Fruit fly (Drosophila melanogaster): ENCODE measurements around the gene p53.

The p53 gene

DNA sequence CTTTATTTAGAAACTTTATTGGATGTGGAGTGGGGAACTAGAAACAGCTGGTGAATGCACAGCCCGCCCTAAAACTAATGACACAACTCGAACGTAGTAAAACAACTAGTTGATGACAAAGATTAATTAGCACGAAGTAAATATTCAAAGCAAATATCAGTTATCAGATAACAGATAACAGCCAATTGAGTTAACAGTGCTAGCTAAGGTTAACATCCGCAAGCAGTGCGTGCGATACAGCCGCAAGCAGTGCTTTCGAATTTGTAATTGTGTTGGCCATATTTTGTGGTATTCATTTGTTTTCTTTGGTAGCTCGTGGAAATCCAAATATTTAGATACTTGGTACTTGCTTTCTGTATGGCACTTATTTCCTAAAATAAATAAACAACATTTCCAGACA, 40.4 kb downstream of the p53 start (continued):
- peak; percentile 4 for TF ChIP-seq MTF-1 (GFP tag; optimal IDR thresholded peaks at IDR 0.05; ENCODE audit: borderline replicate concordance)
- TF ChIP-seq schlank (tag; optimal IDR thresholded peaks at IDR 0.05), result peak; percentile 30
- TF ChIP-seq CG34422 (GFP tag; IDR thresholded peaks at IDR 0.05), result no peak
- no peak for TF ChIP-seq fru (optimal IDR thresholded peaks at IDR 0.05)
- peak; percentile 29 for TF ChIP-seq unpg (GFP tag; optimal IDR thresholded peaks at IDR 0.05)
- peak; percentile 3 for TF ChIP-seq CG13424 (tag; optimal IDR thresholded peaks at IDR 0.05)
- 0 out of 2 replicates have a peak, but pooled peaks have one; percentile 32 for TF ChIP-seq CG11696 (GFP tag; IDR thresholded peaks at IDR 0.05)
- peak in 1 of 2 experiments; percentile 52 for TF ChIP-seq Eip74EF (GFP tag; optimal IDR thresholded peaks at IDR 0.05)
- TF ChIP-seq CG31365 (tag; optimal IDR thresholded peaks at IDR 0.05), result peak; percentile 84
- peak; percentile 72 for TF ChIP-seq sens (GFP tag)
- TF ChIP-seq Med (GFP tag), result peak; percentile 72
- TF ChIP-seq jing (GFP tag; optimal IDR thresholded peaks at IDR 0.05), result no peak
- peak; percentile 56 for TF ChIP-seq grn (GFP tag; optimal IDR thresholded peaks at IDR 0.05)
- TF ChIP-seq MBD-R2 (GFP tag; IDR thresholded peaks at IDR 0.05), result peak; percentile 26; the same call in 1 of the 2 replicates

DNA sequence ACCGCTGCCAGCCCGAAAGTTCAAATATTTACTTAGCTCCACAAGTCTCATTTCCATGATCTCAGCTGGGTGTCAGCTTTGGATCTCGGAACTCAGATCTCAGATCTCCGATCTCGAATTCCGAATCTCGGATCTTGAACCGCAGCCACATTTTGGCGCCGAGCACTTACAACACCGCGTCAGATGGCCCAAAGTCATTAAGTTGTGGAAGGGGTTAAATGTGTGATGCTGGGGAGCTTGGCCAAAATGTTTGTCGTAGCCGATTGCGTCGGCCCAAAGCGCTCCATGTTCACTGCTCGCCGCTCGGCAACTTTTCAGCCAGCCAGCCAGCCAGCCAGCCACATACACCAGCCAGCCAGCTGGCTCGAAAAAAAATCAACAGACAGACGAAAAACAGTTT, 41.9 kb downstream of the p53 start, which contains the start of gene CG6688:
Gene CG6688, plus strand, starts transcription at position 396 of the 400 bp plus-strand sequence.
- TF ChIP-seq Ssrp (tag; optimal IDR thresholded peaks at IDR 0.05) (no peak), sd (tag; optimal IDR thresholded peaks at IDR 0.05) (peak; percentile 90), CG16779 (GFP tag; IDR thresholded peaks at IDR 0.05) (no peak), pnt (GFP tag; optimal IDR thresholded peaks at IDR 0.05) (no peak), CG6683 (GFP tag; optimal IDR thresholded peaks at IDR 0.05) (no peak), CG8765 (GFP tag; IDR thresholded peaks at IDR 0.05) (no peak), CG12769 (tag; optimal IDR thresholded peaks at IDR 0.05) (peak; percentile 48), CG8290 (GFP tag; optimal IDR thresholded peaks at IDR 0.05) (no peak), CG8290 (tag; optimal IDR thresholded peaks at IDR 0.05) (peak in 1 of 2 experiments; percentile 7), CG7987 (GFP tag; optimal IDR thresholded peaks at IDR 0.05) (peak; percentile 19), bab2 (GFP tag; optimal IDR thresholded peaks at IDR 0.05) (no peak), fu2 (GFP tag; optimal IDR thresholded peaks at IDR 0.05) (no peak), CG18011 (GFP tag; optimal IDR thresholded peaks at IDR 0.05) (peak; percentile 74), chinmo (GFP tag; IDR thresholded peaks at IDR 0.05; ENCODE audit: partially characterized antibody) (peak; percentile 82; the same call in 3 of the 4 replicates), Deaf1 (tag; optimal IDR thresholded peaks at IDR 0.05) (peak; percentile 50), CG30431 (GFP tag; optimal IDR thresholded peaks at IDR 0.05) (no peak), CG11504 (tag; optimal IDR thresholded peaks at IDR 0.05) (peak; percentile 1), mirr (GFP tag; optimal IDR thresholded peaks at IDR 0.05) (peak; percentile 20), tgo (GFP tag; IDR thresholded peaks at IDR 0.05) (no peak), inv (GFP tag; IDR thresholded peaks at IDR 0.05; ENCODE audit: partially characterized antibody) (no peak), ERR (GFP tag; optimal IDR thresholded peaks at IDR 0.05) (no peak), CG7271 (tag; optimal IDR thresholded peaks at IDR 0.05) (no peak), CG15269 (tag; optimal IDR thresholded peaks at IDR 0.05) (peak; percentile 41), ci (GFP tag; IDR thresholded peaks at IDR 0.05) (0 out of 3 replicates have a peak, but pooled peaks have one; percentile 30), hbn (GFP tag; IDR thresholded peaks at IDR 0.05; ENCODE audit: partially characterized antibody) (no peak), CG8944 (GFP tag; optimal IDR thresholded peaks at IDR 0.05) (no peak), CG31388 (GFP tag; optimal IDR thresholded peaks at IDR 0.05) (no peak), CG10543 (GFP tag; optimal IDR thresholded peaks at IDR 0.05) (peak; percentile 27), Med (GFP tag) (peak; percentile 73), gsb-n (tag; optimal IDR thresholded peaks at IDR 0.05) (no peak), so (GFP tag; IDR thresholded peaks at IDR 0.05) (no peak), CG15011 (GFP tag; optimal IDR thresholded peaks at IDR 0.05) (no peak), chif (GFP tag; optimal IDR thresholded peaks at IDR 0.05) (no peak), pros (GFP tag; optimal IDR thresholded peaks at IDR 0.05) (peak; percentile 6), abd-A (tag; optimal IDR thresholded peaks at IDR 0.05) (peak; percentile 29), lov (optimal IDR thresholded peaks at IDR 0.05) (no peak), lov (GFP tag; IDR thresholded peaks at IDR 0.05) (no peak), Eip74EF (GFP tag; optimal IDR thresholded peaks at IDR 0.05) (peak in 1 of 2 experiments; percentile 8)
